Fruit fly (Drosophila melanogaster): Measurements from ENCODE around the gene CG11262.

CG11262 gene

dm6 chr3L:13021727-13022126, 26.8 kb downstream of the CG11262 start (continued):
- TF ChIP-seq dac (GFP tag; optimal IDR thresholded peaks at IDR 0.05) = no peak
- TF ChIP-seq esn (GFP tag; optimal IDR thresholded peaks at IDR 0.05) = peak; percentile 83
- peak; percentile 77 for TF ChIP-seq Eip78C (GFP tag)
- no peak for TF ChIP-seq CG32006 (GFP tag; optimal IDR thresholded peaks at IDR 0.05)
- TF ChIP-seq CG6276 (GFP tag; optimal IDR thresholded peaks at IDR 0.05) = no peak
- TF ChIP-seq CG11294 (GFP tag; IDR thresholded peaks at IDR 0.05) = no peak
- TF ChIP-seq CG11902 (GFP tag; optimal IDR thresholded peaks at IDR 0.05) = peak; percentile 36
- no peak for TF ChIP-seq dsx (GFP tag; optimal IDR thresholded peaks at IDR 0.05; ENCODE audit: poor library complexity, severe bottlenecking)
- no peak for TF ChIP-seq CG8119 (GFP tag; IDR thresholded peaks at IDR 0.05)
- no peak for TF ChIP-seq CG3032 (tag; optimal IDR thresholded peaks at IDR 0.05)
- peak; percentile 32 for TF ChIP-seq CG11762 (GFP tag; optimal IDR thresholded peaks at IDR 0.05; ENCODE audit: insufficient read depth)
- peak; percentile 43 for TF ChIP-seq CG8319 (GFP tag; optimal IDR thresholded peaks at IDR 0.05)
- TF ChIP-seq Eip93F (GFP tag; optimal IDR thresholded peaks at IDR 0.05) = peak; percentile 72
- 0 out of 3 replicates have a peak, but pooled peaks have one; percentile 14 for TF ChIP-seq CG6163 (GFP tag; IDR thresholded peaks at IDR 0.05)
- TF ChIP-seq CG6792 (GFP tag; optimal IDR thresholded peaks at IDR 0.05) = peak; percentile 65
- no peak for TF ChIP-seq CG16779 (tag; optimal IDR thresholded peaks at IDR 0.05)
- peak; percentile 79 for TF ChIP-seq lz (GFP tag; optimal IDR thresholded peaks at IDR 0.05)
- peak; percentile 75 for TF ChIP-seq Smox (GFP tag; optimal IDR thresholded peaks at IDR 0.05)
- TF ChIP-seq CG6854 (GFP tag; optimal IDR thresholded peaks at IDR 0.05) = no peak
- TF ChIP-seq Blimp-1 (GFP tag; optimal IDR thresholded peaks at IDR 0.05) = no peak
- TF ChIP-seq ss (GFP tag; optimal IDR thresholded peaks at IDR 0.05) = no peak
- peak; percentile 57 for TF ChIP-seq CG8632 (GFP tag; optimal IDR thresholded peaks at IDR 0.05)
- TF ChIP-seq CG6808 (GFP tag; optimal IDR thresholded peaks at IDR 0.05) = no peak
- peak; percentile 35 for TF ChIP-seq acj6 (GFP tag; optimal IDR thresholded peaks at IDR 0.05)
- TF ChIP-seq CG7368 (GFP tag; optimal IDR thresholded peaks at IDR 0.05) = peak; percentile 53
- TF ChIP-seq fkh (GFP tag; optimal IDR thresholded peaks at IDR 0.05) = no peak
- TF ChIP-seq spab (GFP tag; optimal IDR thresholded peaks at IDR 0.05) = no peak
- no peak for TF ChIP-seq fd59A (GFP tag; optimal IDR thresholded peaks at IDR 0.05)
- no peak for TF ChIP-seq CG1621 (tag; optimal IDR thresholded peaks at IDR 0.05)
- TF ChIP-seq Hr39 (GFP tag; optimal IDR thresholded peaks at IDR 0.05) = peak; percentile 79
- TF ChIP-seq Hr4 (GFP tag; optimal IDR thresholded peaks at IDR 0.05) = peak; percentile 28
- TF ChIP-seq CG31627 (GFP tag; optimal IDR thresholded peaks at IDR 0.05) = peak; percentile 64
- peak; percentile 97 for TF ChIP-seq svp (GFP tag)
- peak in 1 of 2 experiments; percentile 32 for TF ChIP-seq salr (GFP tag; optimal IDR thresholded peaks at IDR 0.05)
- TF ChIP-seq CG3919 (GFP tag; optimal IDR thresholded peaks at IDR 0.05) = peak; percentile 30

DNA sequence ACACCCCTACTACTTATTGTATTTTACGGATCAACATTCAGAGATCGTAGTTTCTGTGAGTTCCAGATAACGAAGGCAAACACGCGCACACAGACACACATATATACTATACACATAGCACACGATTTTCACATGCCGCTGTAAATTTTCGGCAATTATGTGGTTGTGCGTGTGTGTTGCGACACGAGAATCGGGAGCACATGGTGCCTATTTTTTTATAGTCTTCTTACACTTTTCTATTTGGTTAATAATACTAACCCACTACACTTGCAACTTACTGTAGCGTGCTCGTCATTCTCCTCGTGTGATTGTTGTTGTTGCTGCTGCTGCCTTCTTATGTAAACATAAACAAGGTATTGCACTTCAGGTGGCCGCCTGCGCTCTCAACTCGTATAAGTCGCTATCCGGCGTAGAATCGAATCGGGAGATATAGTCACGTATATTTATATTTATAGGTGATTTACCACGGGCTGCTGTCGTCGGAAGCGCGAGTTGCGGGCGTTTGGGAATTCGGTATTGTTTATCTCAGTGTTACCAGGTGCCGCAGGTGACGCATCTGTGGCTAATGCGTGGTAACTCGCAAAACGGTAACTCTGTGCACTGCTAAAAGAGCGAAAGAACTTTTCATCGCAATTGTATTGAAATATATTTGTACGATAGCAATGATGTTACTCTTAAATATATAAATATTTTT, 27.4 kb downstream of the CG11262 start, which contains the start of gene Adk2:
Gene Adk2 (minus strand): TSS at position 529 of the 694 bp plus-strand sequence.
- TF ChIP-seq CG32006 (GFP tag; optimal IDR thresholded peaks at IDR 0.05) (no peak), dac (GFP tag; optimal IDR thresholded peaks at IDR 0.05) (no peak), topi (GFP tag; optimal IDR thresholded peaks at IDR 0.05) (peak; percentile 6), CG6808 (GFP tag; optimal IDR thresholded peaks at IDR 0.05) (no peak), CG4318 (GFP tag; optimal IDR thresholded peaks at IDR 0.05) (no peak), CG31627 (GFP tag; optimal IDR thresholded peaks at IDR 0.05) (no peak), CG15336 (GFP tag; IDR thresholded peaks at IDR 0.05) (0 out of 2 replicates have a peak, but pooled peaks have one; percentile 8), OdsH (GFP tag; optimal IDR thresholded peaks at IDR 0.05) (no peak), ss (GFP tag; optimal IDR thresholded peaks at IDR 0.05) (no peak), vri (GFP tag; optimal IDR thresholded peaks at IDR 0.05) (peak; percentile 13), CG8319 (GFP tag; optimal IDR thresholded peaks at IDR 0.05) (no peak), CG9139 (GFP tag; optimal IDR thresholded peaks at IDR 0.05) (no peak), CG1621 (tag; optimal IDR thresholded peaks at IDR 0.05) (no peak), CG8632 (GFP tag; optimal IDR thresholded peaks at IDR 0.05) (no peak), Eip75B (GFP tag; optimal IDR thresholded peaks at IDR 0.05) (no peak), Smox (GFP tag; optimal IDR thresholded peaks at IDR 0.05) (peak; percentile 5), Sox14 (GFP tag; optimal IDR thresholded peaks at IDR 0.05) (no peak), fkh (GFP tag; optimal IDR thresholded peaks at IDR 0.05) (peak; percentile 77), Hr4 (GFP tag; optimal IDR thresholded peaks at IDR 0.05) (no peak), eg (GFP tag; IDR thresholded peaks at IDR 0.05) (peak; percentile 59), CG8119 (GFP tag; IDR thresholded peaks at IDR 0.05) (no peak), CG3919 (GFP tag; optimal IDR thresholded peaks at IDR 0.05) (peak; percentile 50), Eip93F (GFP tag; optimal IDR thresholded peaks at IDR 0.05) (peak; percentile 42), CG6163 (GFP tag; IDR thresholded peaks at IDR 0.05) (peak; percentile 52), Gug (GFP tag; IDR thresholded peaks at IDR 0.05) (peak; percentile 38; the same call in 1 of the 2 replicates), Ets96B (tag; optimal IDR thresholded peaks at IDR 0.05) (no peak), Blimp-1 (GFP tag; optimal IDR thresholded peaks at IDR 0.05) (no peak), fd85E (GFP tag; optimal IDR thresholded peaks at IDR 0.05) (no peak), Eip78C (GFP tag) (peak; percentile 38), salr (GFP tag; optimal IDR thresholded peaks at IDR 0.05) (no peak), CG6854 (GFP tag; optimal IDR thresholded peaks at IDR 0.05) (peak; percentile 27)
